Fruit fly (Drosophila melanogaster) Kc167 (cell line): ENCODE results near the gene Hsc20.

Source experiments
- psq ChIP-seq: fragments of >200 bp; optimal IDR thresholded peaks from 2 replicates; lab custom pipeline; 2017; ENCODE audit warnings: missing external identifiers
- ttk ChIP-seq: sonication (Bioruptor generic); optimal IDR thresholded peaks from 2 replicates; lab custom pipeline; 2017; ENCODE audit warnings: missing external identifiers

dm6 chr3L:16208839-16209612 is 23.9 kb upstream of the Hsc20 start:
- TF ChIP-seq psq (lab: Kevin White, UChicago) (no peak), ttk (no peak)
